Worm (Caenorhabditis elegans): Measurements from ENCODE around the gene xpf-1.

xpf-1 gene

ce11 chrII:11728545-11729105 lies 32.7 kb downstream of the xpf-1 start, which contains the start of gene alh-8:
Gene alh-8 (plus strand): TSS chrII:11729055.
- TF ChIP-seq fkh-6 (tag; optimal IDR thresholded peaks at IDR 0.05), result no peak
- peak; percentile 73 for TF ChIP-seq hlh-30 (tag; optimal IDR thresholded peaks at IDR 0.05; ENCODE audit: insufficient read depth)
- no peak for TF ChIP-seq sox-4 (tag; optimal IDR thresholded peaks at IDR 0.05)
- TF ChIP-seq tbx-2 (tag; optimal IDR thresholded peaks at IDR 0.05), result peak; percentile 20
- peak; percentile 20 for TF ChIP-seq nfya-1 (tag; optimal IDR thresholded peaks at IDR 0.05)

ce11 chrII:11729757-11730535 lies 34.0 kb downstream of the xpf-1 start:
- no peak for TF ChIP-seq ceh-24 (tag; optimal IDR thresholded peaks at IDR 0.05)
- no peak for TF ChIP-seq unc-3 (GFP tag; conservative IDR thresholded peaks at IDR 0.05)
- TF ChIP-seq unc-3 (tag; optimal IDR thresholded peaks at IDR 0.05), result no peak
- no peak for TF ChIP-seq ceh-14 (tag; optimal IDR thresholded peaks at IDR 0.05)
- no peak for TF ChIP-seq ceh-30 (tag; optimal IDR thresholded peaks at IDR 0.05)
- no peak for TF ChIP-seq sox-2 (GFP tag; IDR thresholded peaks at IDR 0.05)
- TF ChIP-seq ahr-1 (tag; optimal IDR thresholded peaks at IDR 0.05), result no peak
- TF ChIP-seq pax-1 (tag; optimal IDR thresholded peaks at IDR 0.05), result no peak
- TF ChIP-seq rnt-1 (tag; optimal IDR thresholded peaks at IDR 0.05), result no peak
- no peak for TF ChIP-seq pros-1 (tag; optimal IDR thresholded peaks at IDR 0.05)
- TF ChIP-seq nfya-1 (tag; optimal IDR thresholded peaks at IDR 0.05), result no peak
- no peak for TF ChIP-seq K02D7.2 (tag; optimal IDR thresholded peaks at IDR 0.05)
- TF ChIP-seq sox-4 (tag; optimal IDR thresholded peaks at IDR 0.05), result no peak
- TF ChIP-seq ceh-2 (tag; optimal IDR thresholded peaks at IDR 0.05), result no peak
- TF ChIP-seq elt-2 (tag; optimal IDR thresholded peaks at IDR 0.05), result no peak
- no peak for TF ChIP-seq dmd-4 (tag; optimal IDR thresholded peaks at IDR 0.05; ENCODE audit: borderline replicate concordance)
- TF ChIP-seq C38D4.7 (GFP tag; optimal IDR thresholded peaks at IDR 0.05), result no peak

- TF ChIP-seq hlh-30 (tag; optimal IDR thresholded peaks at IDR 0.05; ENCODE audit: insufficient read depth), result no peak
- TF ChIP-seq elt-2 (tag; optimal IDR thresholded peaks at IDR 0.05), result peak; percentile 62
- no peak for TF ChIP-seq ceh-45 (GFP tag; IDR thresholded peaks at IDR 0.05)
Measured at ce11 chrII:11731174-11731724, 35.3 kb downstream of the xpf-1 start.

- TF ChIP-seq unc-55 (GFP tag; optimal IDR thresholded peaks at IDR 0.05) (no peak), ceh-45 (GFP tag; IDR thresholded peaks at IDR 0.05) (no peak), ceh-22 (tag; optimal IDR thresholded peaks at IDR 0.05) (no peak), fkh-10 (GFP tag; optimal IDR thresholded peaks at IDR 0.05) (no peak), syd-9 (tag; optimal IDR thresholded peaks at IDR 0.05) (no peak), tbx-2 (tag; optimal IDR thresholded peaks at IDR 0.05) (no peak), tbx-7 (tag; optimal IDR thresholded peaks at IDR 0.05) (no peak), pha-4 (tag; optimal IDR thresholded peaks at IDR 0.05) (no peak), dve-1 (tag; optimal IDR thresholded peaks at IDR 0.05) (no peak), ttx-3 (tag; optimal IDR thresholded peaks at IDR 0.05) (no peak), Y22D7AL.16 (tag; optimal IDR thresholded peaks at IDR 0.05) (no peak)
Measured at ce11 chrII:11732513-11732912, 36.5 kb downstream of the xpf-1 start, which contains the start of gene F13D12.8. Gene F13D12.8 (minus strand): TSS chrII:11732594.

ce11 chrII:11733850-11734249 lies 37.9 kb downstream of the xpf-1 start:
- TF ChIP-seq ceh-9 (tag; optimal IDR thresholded peaks at IDR 0.05), result no peak
- no peak for TF ChIP-seq zip-5 (tag; optimal IDR thresholded peaks at IDR 0.05)
- no peak for TF ChIP-seq mec-3 (tag; optimal IDR thresholded peaks at IDR 0.05; ENCODE audit: borderline replicate concordance)
- TF ChIP-seq F13H6.1 (tag; optimal IDR thresholded peaks at IDR 0.05), result no peak
- no peak for TF ChIP-seq ztf-16 (tag; optimal IDR thresholded peaks at IDR 0.05)
- no peak for TF ChIP-seq ceh-14 (tag; optimal IDR thresholded peaks at IDR 0.05)
- no peak for TF ChIP-seq ceh-45 (GFP tag; IDR thresholded peaks at IDR 0.05)
- TF ChIP-seq pax-1 (tag; optimal IDR thresholded peaks at IDR 0.05), result no peak
- no peak for TF ChIP-seq tbx-7 (tag; optimal IDR thresholded peaks at IDR 0.05)
- TF ChIP-seq ceh-31 (tag; optimal IDR thresholded peaks at IDR 0.05), result no peak
- TF ChIP-seq nhr-232 (tag; optimal IDR thresholded peaks at IDR 0.05), result no peak
- TF ChIP-seq unc-42 (tag; optimal IDR thresholded peaks at IDR 0.05), result no peak
- no peak for TF ChIP-seq ref-2 (tag; optimal IDR thresholded peaks at IDR 0.05)
- no peak for TF ChIP-seq odd-2 (tag; optimal IDR thresholded peaks at IDR 0.05)
- no peak for TF ChIP-seq elt-4 (tag; optimal IDR thresholded peaks at IDR 0.05)
- TF ChIP-seq ceh-19 (GFP tag; optimal IDR thresholded peaks at IDR 0.05), result no peak
- no peak for TF ChIP-seq ceh-18 (tag; optimal IDR thresholded peaks at IDR 0.05)
- no peak for TF ChIP-seq lim-6 (tag; optimal IDR thresholded peaks at IDR 0.05)
